Fruit fly (Drosophila melanogaster) whole organism, embryonic: ENCODE data around the gene ph-d.

Experiments
- Awh ChIP-seq: fragments of 200-800 bp; sonication (Bioruptor generic); IDR thresholded peaks from 2 replicates; pipeline ENCODE4, ENCODE4 v1.3.6; 2022; ENCODE audit warnings: missing biosample characterization, missing genetic modification characterization
- Bdp1 ChIP-seq: fragments of 200-800 bp; sonication (Bioruptor generic); optimal IDR thresholded peaks from 3 replicates; lab custom pipeline; 2016; ENCODE audit warnings: missing biosample characterization, missing genetic modification characterization
- CG11504 ChIP-seq: fragments of 200-800 bp; sonication (Bioruptor generic); optimal IDR thresholded peaks from 3 replicates; lab custom pipeline; 2019; ENCODE audit warnings: missing biosample characterization, mild to moderate bottlenecking, missing genetic modification characterization, moderate library complexity
- CG13287 ChIP-seq: fragments of 200-800 bp; sonication (Bioruptor generic); IDR thresholded peaks from 2 replicates; pipeline ENCODE4 v1.3.6; 2022; ENCODE audit warnings: missing biosample characterization, missing genetic modification characterization; ENCODE audit not compliant: partially characterized antibody
- CG17568 ChIP-seq: fragments of 200-800 bp; sonication (Bioruptor generic); optimal IDR thresholded peaks from 2 replicates; lab custom pipeline; 2018; ENCODE audit warnings: missing biosample characterization, mild to moderate bottlenecking, missing genetic modification characterization, moderate library complexity
- CG17912 ChIP-seq: fragments of 200-800 bp; sonication (Bioruptor generic); optimal IDR thresholded peaks from 2 replicates; lab custom pipeline; 2018; ENCODE audit warnings: missing biosample characterization, mild to moderate bottlenecking, missing genetic modification characterization
- CG2116 ChIP-seq: fragments of 200-800 bp; sonication (Bioruptor generic); optimal IDR thresholded peaks from 3 replicates; lab custom pipeline; 2018; ENCODE audit warnings: missing biosample characterization, mild to moderate bottlenecking, missing genetic modification characterization
- CG2875 ChIP-seq: fragments of 200-800 bp; sonication (Bioruptor generic); optimal IDR thresholded peaks from 2 replicates; lab custom pipeline; 2017; ENCODE audit warnings: missing biosample characterization, mild to moderate bottlenecking, missing genetic modification characterization, missing genetic modification reagents
- CG33557 ChIP-seq: fragments of 200-800 bp; sonication (Bioruptor generic); optimal IDR thresholded peaks from 2 replicates; lab custom pipeline; 2019; ENCODE audit warnings: missing biosample characterization, mild to moderate bottlenecking, missing genetic modification characterization, moderate library complexity
- CG34224 ChIP-seq: fragments of 200-800 bp; sonication (Bioruptor generic); IDR thresholded peaks from 3 replicates; pipeline ENCODE4 v1.3.6; 2022; ENCODE audit warnings: missing biosample characterization, missing genetic modification characterization; ENCODE audit not compliant: partially characterized antibody
- CG3726 ChIP-seq: fragments of 200-800 bp; sonication (Bioruptor generic); IDR thresholded peaks from 3 replicates; pipeline ENCODE4, ENCODE4 v1.3.6; 2022; ENCODE audit warnings: missing biosample characterization, missing genetic modification characterization
- CG4282 ChIP-seq: fragments of 200-800 bp; sonication (Bioruptor generic); optimal IDR thresholded peaks from 2 replicates; lab custom pipeline; 2016; ENCODE audit warnings: missing biosample characterization, missing genetic modification characterization
- CG6765 ChIP-seq: fragments of 200-800 bp; sonication (Bioruptor generic); optimal IDR thresholded peaks from 3 replicates; lab custom pipeline; 2017; ENCODE audit warnings: missing biosample characterization, mild to moderate bottlenecking, missing genetic modification characterization
- CG7839 ChIP-seq: fragments of 200-800 bp; sonication (Bioruptor generic); optimal IDR thresholded peaks from 3 replicates; lab custom pipeline; 2018; ENCODE audit warnings: missing biosample characterization, mild to moderate bottlenecking, missing genetic modification characterization, moderate library complexity
- CG8944 ChIP-seq: fragments of 200-800 bp; sonication (Bioruptor generic); optimal IDR thresholded peaks from 3 replicates; lab custom pipeline; 2016; ENCODE audit warnings: missing biosample characterization, missing genetic modification characterization
- E2f1 ChIP-seq: fragments of 200-800 bp; sonication (Bioruptor generic); IDR thresholded peaks from 2 replicates; pipeline ENCODE4 v1.3.6; 2022; ENCODE audit warnings: missing biosample characterization, missing genetic modification characterization
- Fer3 ChIP-seq: fragments of 200-800 bp; sonication (Bioruptor generic); optimal IDR thresholded peaks from 2 replicates; lab custom pipeline; 2018; ENCODE audit warnings: missing biosample characterization, mild to moderate bottlenecking, missing genetic modification characterization, moderate library complexity
- Hey ChIP-seq: fragments of 200-800 bp; sonication (Bioruptor generic); optimal IDR thresholded peaks from 3 replicates; lab custom pipeline; 2018; ENCODE audit warnings: missing biosample characterization, mild to moderate bottlenecking, missing genetic modification characterization
- Lhr ChIP-seq: fragments of 200-800 bp; sonication (Bioruptor generic); optimal IDR thresholded peaks from 3 replicates; lab custom pipeline; 2017; ENCODE audit warnings: mild to moderate bottlenecking, missing biosample characterization, missing genetic modification reagents, missing genetic modification characterization
- Neu2 ChIP-seq: fragments of 200-800 bp; sonication (Bioruptor generic); optimal IDR thresholded peaks from 3 replicates; lab custom pipeline; 2016; ENCODE audit warnings: missing biosample characterization, missing genetic modification characterization, borderline replicate concordance
- Oaz ChIP-seq: fragments of 200-800 bp; sonication (Bioruptor generic); IDR thresholded peaks from 2 replicates; pipeline ENCODE4 v1.3.6; 2022; ENCODE audit warnings: missing biosample characterization, missing genetic modification characterization
- Oli ChIP-seq: fragments of 200-800 bp; sonication (Bioruptor generic); optimal IDR thresholded peaks from 2 replicates; lab custom pipeline; 2018; ENCODE audit warnings: missing biosample characterization, mild to moderate bottlenecking, missing genetic modification characterization, moderate library complexity
- Opbp ChIP-seq: fragments of 200-800 bp; sonication (Bioruptor generic); IDR thresholded peaks from 3 replicates; pipeline ENCODE4 v1.3.6; 2022; ENCODE audit warnings: missing biosample characterization, missing genetic modification characterization; ENCODE audit not compliant: partially characterized antibody
- Poxn ChIP-seq: fragments of 200-800 bp; sonication (Bioruptor generic); IDR thresholded peaks from 2 replicates; pipeline ENCODE4 v1.3.6; 2022; ENCODE audit warnings: missing biosample characterization, missing genetic modification characterization
- Ravus ChIP-seq: fragments of 200-800 bp; sonication (Bioruptor generic); IDR thresholded peaks from 2 replicates; pipeline ENCODE4 v1.3.6; 2022; ENCODE audit warnings: missing biosample characterization, missing genetic modification characterization
- Sox100B ChIP-seq: fragments of 200-800 bp; sonication (Bioruptor generic); optimal IDR thresholded peaks from 3 replicates; lab custom pipeline; 2018; ENCODE audit warnings: missing biosample characterization, mild to moderate bottlenecking, missing genetic modification characterization
- Ssrp ChIP-seq: fragments of 200-800 bp; sonication (Bioruptor generic); optimal IDR thresholded peaks from 2 replicates; lab custom pipeline; 2018; ENCODE audit warnings: missing biosample characterization, mild to moderate bottlenecking, missing genetic modification characterization, moderate library complexity
- amos ChIP-seq: fragments of 200-800 bp; sonication (Bioruptor generic); IDR thresholded peaks from 2 replicates; pipeline ENCODE4 v1.3.6; 2022; ENCODE audit warnings: missing biosample characterization, missing genetic modification characterization; ENCODE audit not compliant: partially characterized antibody
- aop ChIP-seq: fragments of 200-800 bp; sonication (Bioruptor generic); IDR thresholded peaks from 2 replicates; pipeline ENCODE4 v1.3.6; 2022; ENCODE audit warnings: missing biosample characterization, missing genetic modification characterization
- bcd ChIP-seq: fragments of 200-800 bp; sonication (Bioruptor generic); optimal IDR thresholded peaks from 2 replicates; lab custom pipeline; 2017; ENCODE audit warnings: missing biosample characterization, mild to moderate bottlenecking, missing genetic modification characterization
- bowl ChIP-seq: fragments of 200-800 bp; sonication (Bioruptor generic); IDR thresholded peaks from 2 replicates; pipeline ENCODE4 v1.3.6; 2022; ENCODE audit warnings: missing biosample characterization, missing genetic modification characterization
- crol ChIP-seq: fragments of 200-800 bp; sonication (Bioruptor generic); IDR thresholded peaks from 2 replicates; pipeline ENCODE4 v1.3.6; 2022; ENCODE audit warnings: missing biosample characterization, missing genetic modification characterization
- dmrt11E ChIP-seq: fragments of 200-800 bp; sonication (Bioruptor generic); optimal IDR thresholded peaks from 3 replicates; lab custom pipeline; 2018; ENCODE audit warnings: missing biosample characterization, mild to moderate bottlenecking, missing genetic modification characterization, moderate library complexity
- emc ChIP-seq: fragments of 200-800 bp; sonication (Bioruptor generic); optimal IDR thresholded peaks from 2 replicates; lab custom pipeline; 2016; ENCODE audit warnings: missing biosample characterization, missing genetic modification characterization
- fd64A ChIP-seq: fragments of 200-800 bp; sonication (Bioruptor generic); optimal IDR thresholded peaks from 3 replicates; lab custom pipeline; 2018; ENCODE audit warnings: missing biosample characterization, mild to moderate bottlenecking, missing genetic modification characterization
- gce ChIP-seq: fragments of 200-800 bp; sonication (Bioruptor generic); IDR thresholded peaks from 3 replicates; pipeline ENCODE4 v1.3.6; 2022; ENCODE audit warnings: missing biosample characterization, missing genetic modification characterization
- gcm ChIP-seq: fragments of 200-800 bp; sonication (Bioruptor generic); optimal IDR thresholded peaks from 2 replicates; lab custom pipeline; 2019; ENCODE audit warnings: missing biosample characterization, mild to moderate bottlenecking, missing genetic modification characterization, moderate library complexity
- grau ChIP-seq: fragments of 200-800 bp; optimal IDR thresholded peaks from 3 replicates; lab custom pipeline; 2019; ENCODE audit warnings: missing biosample characterization, mild to moderate bottlenecking, missing genetic modification characterization, moderate library complexity
- hth ChIP-seq: fragments of >200 bp; optimal IDR thresholded peaks from 2 replicates; lab custom pipeline; 2017; ENCODE audit warnings: inconsistent platforms
- kay ChIP-seq: fragments of 200-800 bp; sonication (Bioruptor generic); optimal IDR thresholded peaks from 2 replicates; lab custom pipeline; 2016; ENCODE audit warnings: missing biosample characterization, missing genetic modification characterization
- lilli ChIP-seq: fragments of 200-800 bp; sonication (Bioruptor generic); optimal IDR thresholded peaks from 3 replicates; lab custom pipeline; 2016; ENCODE audit warnings: missing biosample characterization, missing genetic modification characterization
- lmd ChIP-seq: fragments of 200-800 bp; sonication (Bioruptor generic); IDR thresholded peaks from 2 replicates; pipeline ENCODE4 v1.3.6; 2022; ENCODE audit warnings: missing biosample characterization, missing genetic modification characterization
- mirr ChIP-seq: fragments of 200-800 bp; sonication (Bioruptor generic); optimal IDR thresholded peaks from 3 replicates; lab custom pipeline; 2018; ENCODE audit warnings: missing biosample characterization, mild to moderate bottlenecking, missing genetic modification characterization
- p53 ChIP-seq: fragments of 200-800 bp; sonication (Bioruptor generic); optimal IDR thresholded peaks from 2 replicates; lab custom pipeline; 2016; ENCODE audit warnings: missing biosample characterization, missing genetic modification characterization
- peb ChIP-seq: fragments of 200-800 bp; sonication (Bioruptor generic); IDR thresholded peaks from 2 replicates; pipeline ENCODE4 v1.3.6; 2022; ENCODE audit warnings: missing biosample characterization, missing genetic modification characterization
- pho ChIP-seq: fragments of 200-800 bp; sonication (Bioruptor generic); optimal IDR thresholded peaks from 2 replicates; lab custom pipeline; 2016; ENCODE audit warnings: missing biosample characterization, missing genetic modification characterization
- pros ChIP-seq: fragments of 200-800 bp; sonication (Bioruptor generic); optimal IDR thresholded peaks from 3 replicates; lab custom pipeline; 2019; ENCODE audit warnings: missing biosample characterization, mild to moderate bottlenecking, missing genetic modification characterization, moderate library complexity
- sim ChIP-seq: fragments of 200-800 bp; sonication (Bioruptor generic); IDR thresholded peaks from 2 replicates; pipeline ENCODE4 v1.3.6; 2022; ENCODE audit warnings: missing biosample characterization, missing genetic modification characterization
- slou ChIP-seq: fragments of 200-800 bp; sonication (Bioruptor generic); optimal IDR thresholded peaks from 3 replicates; lab custom pipeline; 2016; ENCODE audit warnings: missing biosample characterization, missing genetic modification characterization
- ssp ChIP-seq: fragments of 200-800 bp; sonication (Bioruptor generic); IDR thresholded peaks from 2 replicates; pipeline ENCODE4 v1.3.6; 2022; ENCODE audit warnings: missing biosample characterization, missing genetic modification characterization

The ph-d gene

dm6 chrX:2136831-2137452 is 13.9 kb upstream of the ph-d start (continued):
- TF ChIP-seq Bdp1 = peak; percentile 97
- TF ChIP-seq CG33557 = peak; percentile 100
- TF ChIP-seq CG2875 (GFP tag; lab: Kevin White, UChicago) = peak; percentile 100
- TF ChIP-seq p53 (GFP tag; lab: Kevin White, UChicago) = peak; percentile 99
- TF ChIP-seq CG6765 (GFP tag; lab: Kevin White, UChicago) = peak; percentile 97
- TF ChIP-seq Lhr (GFP tag; lab: Kevin White, UChicago) = peak; percentile 99
- no peak for TF ChIP-seq hth
- TF ChIP-seq E2f1 = peak; percentile 100
- peak; percentile 100 for TF ChIP-seq peb (GFP tag; lab: Robert Waterston, UW)
- TF ChIP-seq crol (GFP tag; lab: Robert Waterston, UW) = peak; percentile 96
- peak; percentile 100 for TF ChIP-seq gce (GFP tag; lab: Robert Waterston, UW)
- TF ChIP-seq lilli (GFP tag; lab: Kevin White, UChicago) = peak; percentile 100
- TF ChIP-seq CG4282 (GFP tag; lab: Kevin White, UChicago) = peak; percentile 99
- peak; percentile 97 for TF ChIP-seq ssp
- TF ChIP-seq Oli (tag; lab: Kevin White, UChicago) = peak; percentile 100
- peak; percentile 100 for TF ChIP-seq fd64A (GFP tag; lab: Kevin White, UChicago)
- peak; percentile 99 for TF ChIP-seq Poxn (GFP tag; lab: Robert Waterston, UW)
- TF ChIP-seq CG8944 (GFP tag; lab: Kevin White, UChicago) = peak; percentile 100
- peak; percentile 100 for TF ChIP-seq grau
- peak; percentile 100 for TF ChIP-seq emc (GFP tag; lab: Kevin White, UChicago)
- TF ChIP-seq Fer3 (tag; lab: Kevin White, UChicago) = peak; percentile 100
- TF ChIP-seq dmrt11E = peak; percentile 100
- peak; percentile 99 for TF ChIP-seq Sox100B (GFP tag; lab: Kevin White, UChicago)
- no peak for TF ChIP-seq CG13287 (GFP tag; lab: Robert Waterston, UW)
- no peak; the same call in 2 of the 3 replicates for TF ChIP-seq CG34224 (GFP tag; lab: Robert Waterston, UW)
- peak; percentile 100 for TF ChIP-seq Ssrp (tag; lab: Kevin White, UChicago)
- TF ChIP-seq Ravus (GFP tag; lab: Robert Waterston, UW) = peak; percentile 100
- TF ChIP-seq CG17568 (GFP tag; lab: Kevin White, UChicago) = peak; percentile 100
- peak; percentile 100 for TF ChIP-seq Oaz (GFP tag; lab: Robert Waterston, UW)
- peak; percentile 100 for TF ChIP-seq sim (GFP tag; lab: Robert Waterston, UW)
- peak; percentile 100 for TF ChIP-seq CG3726 (GFP tag; lab: Robert Waterston, UW)
- peak; percentile 87 for TF ChIP-seq CG2116 (GFP tag; lab: Kevin White, UChicago)
- TF ChIP-seq gcm (GFP tag; lab: Kevin White, UChicago) = peak; percentile 100
- TF ChIP-seq CG7839 (tag; lab: Kevin White, UChicago) = peak; percentile 100
- TF ChIP-seq pho (GFP tag; lab: Kevin White, UChicago) = peak; percentile 100
- TF ChIP-seq mirr = peak; percentile 100
- TF ChIP-seq Neu2 (GFP tag; lab: Kevin White, UChicago) = peak; percentile 100
- 0 out of 3 replicates have a peak, but pooled peaks have one; percentile 28 for TF ChIP-seq Opbp (GFP tag; lab: Robert Waterston, UW)
- TF ChIP-seq Hey = peak; percentile 99
- peak; percentile 100 for TF ChIP-seq bowl (GFP tag; lab: Robert Waterston, UW)
- peak; percentile 100 for TF ChIP-seq lmd (GFP tag; lab: Robert Waterston, UW)
- peak; percentile 100 for TF ChIP-seq Awh (GFP tag; lab: Robert Waterston, UW)
- TF ChIP-seq amos = no peak
- TF ChIP-seq CG11504 (tag; lab: Kevin White, UChicago) = peak; percentile 99
- peak; percentile 100 for TF ChIP-seq kay
- no peak for TF ChIP-seq pros (GFP tag; lab: Kevin White, UChicago)
- TF ChIP-seq aop (GFP tag; lab: Robert Waterston, UW) = peak; percentile 99
- peak; percentile 100 for TF ChIP-seq slou (GFP tag; lab: Kevin White, UChicago)
- TF ChIP-seq bcd (GFP tag; lab: Kevin White, UChicago) = peak; percentile 100
- peak; percentile 100 for TF ChIP-seq CG17912 (GFP tag; lab: Kevin White, UChicago)
